Fruit fly (Drosophila melanogaster) whole organism, embryonic: ENCODE results near the gene CG1998.

Source experiments
- Adf1 ChIP-seq: fragments of 200-800 bp; sonication (Bioruptor generic); IDR thresholded peaks from 2 replicates; pipeline ENCODE4 v1.3.6; 2022; ENCODE audit warnings: missing biosample characterization, missing genetic modification characterization
- Bdp1 ChIP-seq: fragments of 200-800 bp; sonication (Bioruptor generic); optimal IDR thresholded peaks from 3 replicates; lab custom pipeline; 2016; ENCODE audit warnings: missing biosample characterization, missing genetic modification characterization
- CG10654 ChIP-seq: fragments of 200-800 bp; sonication (Bioruptor generic); optimal IDR thresholded peaks from 2 replicates; lab custom pipeline; 2016; ENCODE audit warnings: missing biosample characterization, missing genetic modification characterization
- CG13424 ChIP-seq: fragments of 200-800 bp; sonication (Bioruptor generic); optimal IDR thresholded peaks from 2 replicates; lab custom pipeline; 2019; ENCODE audit warnings: missing biosample characterization, mild to moderate bottlenecking, missing genetic modification characterization, moderate library complexity
- CG1602 ChIP-seq: fragments of 200-800 bp; sonication (Bioruptor generic); optimal IDR thresholded peaks from 3 replicates; lab custom pipeline; 2016; ENCODE audit warnings: missing biosample characterization, missing genetic modification characterization
- CG17912 ChIP-seq: fragments of 200-800 bp; sonication (Bioruptor generic); optimal IDR thresholded peaks from 2 replicates; lab custom pipeline; 2018; ENCODE audit warnings: missing biosample characterization, mild to moderate bottlenecking, missing genetic modification characterization
- CG2120 ChIP-seq: fragments of 200-800 bp; sonication (Bioruptor generic); optimal IDR thresholded peaks from 3 replicates; lab custom pipeline; 2016; ENCODE audit warnings: missing biosample characterization, missing genetic modification characterization
- CG3065 ChIP-seq: fragments of 200-800 bp; sonication (Bioruptor generic); optimal IDR thresholded peaks from 2 replicates; lab custom pipeline; 2016; ENCODE audit warnings: missing biosample characterization, missing genetic modification characterization
- CG5953 ChIP-seq: fragments of 200-800 bp; sonication (Bioruptor generic); IDR thresholded peaks from 2 replicates; pipeline ENCODE4 v1.3.6; 2022; ENCODE audit warnings: missing biosample characterization, missing genetic modification characterization
- CG6813 ChIP-seq: fragments of 200-800 bp; sonication (Bioruptor generic); optimal IDR thresholded peaks from 2 replicates; lab custom pipeline; 2017; ENCODE audit warnings: missing biosample characterization, missing genetic modification characterization, mild to moderate bottlenecking, moderate library complexity, missing genetic modification reagents
- CG7786 ChIP-seq: fragments of 200-800 bp; sonication (Bioruptor generic); optimal IDR thresholded peaks from 2 replicates; lab custom pipeline; 2016; ENCODE audit warnings: missing biosample characterization, missing genetic modification characterization
- CG9215 ChIP-seq: fragments of 200-800 bp; sonication (Bioruptor generic); IDR thresholded peaks from 2 replicates; pipeline ENCODE4 v1.3.6; 2022; ENCODE audit warnings: missing biosample characterization, missing genetic modification characterization
- CG9437 ChIP-seq: fragments of 200-800 bp; sonication (Bioruptor generic); optimal IDR thresholded peaks from 2 replicates; lab custom pipeline; 2018; ENCODE audit warnings: missing biosample characterization, mild to moderate bottlenecking, missing genetic modification characterization
- CTCF ChIP-seq: fragments of 200-800 bp; sonication (Bioruptor generic); optimal IDR thresholded peaks from 2 replicates; lab custom pipeline; 2017; ENCODE audit warnings: missing biosample characterization, mild to moderate bottlenecking, missing genetic modification characterization, moderate library complexity
- Doc3 ChIP-seq: fragments of 200-800 bp; sonication (Bioruptor generic); IDR thresholded peaks from 3 replicates; pipeline ENCODE4 v1.3.6; 2022; ENCODE audit warnings: missing biosample characterization, missing genetic modification characterization; ENCODE audit not compliant: partially characterized antibody
- E2f2 ChIP-seq: fragments of 200-800 bp; sonication (Bioruptor generic); IDR thresholded peaks from 2 replicates; pipeline ENCODE4 v1.3.6; 2022; ENCODE audit warnings: missing biosample characterization, missing genetic modification characterization
- Elba2 ChIP-seq: fragments of 200-800 bp; sonication (Bioruptor generic); optimal IDR thresholded peaks from 3 replicates; lab custom pipeline; 2016; ENCODE audit warnings: missing biosample characterization, missing genetic modification characterization
- GATAe ChIP-seq: fragments of 200-800 bp; sonication (Bioruptor generic); conservative IDR thresholded peaks from 2 replicates; pipeline ENCODE4 v1.3.6; 2022; ENCODE audit warnings: missing biosample characterization, missing genetic modification characterization
- Gsc ChIP-seq: fragments of 200-800 bp; sonication (Bioruptor generic); IDR thresholded peaks from 2 replicates; pipeline ENCODE4 v1.3.6; 2022; ENCODE audit warnings: missing biosample characterization, missing genetic modification characterization
- Hr51 ChIP-seq, 2 experiments: fragments of 200-800 bp; sonication (Bioruptor generic); optimal IDR thresholded peaks; 2 replicates in 1 of 2; 3 replicates in 1 of 2; lab custom pipeline; 2016 to 2018; ENCODE audit warnings: missing biosample characterization in 2 of 2, missing genetic modification characterization in 2 of 2, mild to moderate bottlenecking in 1 of 2, moderate library complexity in 1 of 2
- Lim3 ChIP-seq: fragments of 200-800 bp; sonication (Bioruptor generic); IDR thresholded peaks from 2 replicates; pipeline ENCODE4 v1.3.6; 2022; ENCODE audit warnings: missing biosample characterization, missing genetic modification characterization
- Mad ChIP-seq: fragments of 200-800 bp; sonication (Bioruptor generic); optimal IDR thresholded peaks from 2 replicates; lab custom pipeline; 2016; ENCODE audit warnings: missing biosample characterization, missing genetic modification characterization
- Myb ChIP-seq: fragments of 200-800 bp; sonication (Bioruptor generic); optimal IDR thresholded peaks from 2 replicates; lab custom pipeline; 2016; ENCODE audit warnings: missing biosample characterization, missing genetic modification characterization
- NC2β ChIP-seq: fragments of 200-800 bp; sonication (Bioruptor generic); optimal IDR thresholded peaks from 2 replicates; lab custom pipeline; 2016; ENCODE audit warnings: missing biosample characterization, missing genetic modification characterization
- Neu2 ChIP-seq: fragments of 200-800 bp; sonication (Bioruptor generic); optimal IDR thresholded peaks from 3 replicates; lab custom pipeline; 2016; ENCODE audit warnings: missing biosample characterization, missing genetic modification characterization, borderline replicate concordance
- Nf-YA ChIP-seq: fragments of 200-800 bp; sonication (Bioruptor generic); IDR thresholded peaks from 2 replicates; pipeline ENCODE4 v1.3.6; 2022; ENCODE audit warnings: missing biosample characterization, missing genetic modification characterization
- Oli ChIP-seq: fragments of 200-800 bp; sonication (Bioruptor generic); optimal IDR thresholded peaks from 2 replicates; lab custom pipeline; 2018; ENCODE audit warnings: missing biosample characterization, mild to moderate bottlenecking, missing genetic modification characterization, moderate library complexity
- Opbp ChIP-seq: fragments of 200-800 bp; sonication (Bioruptor generic); IDR thresholded peaks from 3 replicates; pipeline ENCODE4 v1.3.6; 2022; ENCODE audit warnings: missing biosample characterization, missing genetic modification characterization; ENCODE audit not compliant: partially characterized antibody
- Optix ChIP-seq: fragments of 200-800 bp; sonication (Bioruptor generic); IDR thresholded peaks from 3 replicates; pipeline ENCODE4 v1.3.6; 2022; ENCODE audit warnings: missing biosample characterization, missing genetic modification characterization
- Rx ChIP-seq: fragments of 200-800 bp; sonication (Bioruptor generic); IDR thresholded peaks from 2 replicates; pipeline ENCODE4 v1.3.6; 2022; ENCODE audit warnings: missing biosample characterization, missing genetic modification characterization
- Sox102F ChIP-seq: fragments of 200-800 bp; sonication (Bioruptor generic); optimal IDR thresholded peaks from 2 replicates; lab custom pipeline; 2018; ENCODE audit warnings: missing biosample characterization, mild to moderate bottlenecking, missing genetic modification characterization, moderate library complexity
- Sry-β ChIP-seq: fragments of 200-800 bp; sonication (Bioruptor generic); optimal IDR thresholded peaks from 2 replicates; lab custom pipeline; 2018; ENCODE audit warnings: missing biosample characterization, mild to moderate bottlenecking, missing genetic modification characterization, moderate library complexity
- Usf ChIP-seq: fragments of 200-800 bp; sonication (Bioruptor generic); optimal IDR thresholded peaks from 2 replicates; lab custom pipeline; 2017; ENCODE audit warnings: missing genotype, missing biosample characterization, missing genetic modification characterization
- bab2 ChIP-seq: fragments of 200-800 bp; sonication (Bioruptor generic); optimal IDR thresholded peaks from 2 replicates; lab custom pipeline; 2016; ENCODE audit warnings: missing biosample characterization, missing genetic modification characterization
- disco-r ChIP-seq: fragments of 200-800 bp; sonication (Bioruptor generic); optimal IDR thresholded peaks from 2 replicates; lab custom pipeline; 2016; ENCODE audit warnings: missing biosample characterization, missing genetic modification characterization
- dm ChIP-seq: fragments of 200-800 bp; sonication (Bioruptor generic); optimal IDR thresholded peaks from 3 replicates; lab custom pipeline; 2016; ENCODE audit warnings: missing biosample characterization, missing genetic modification characterization
- h ChIP-seq: fragments of >200 bp; optimal IDR thresholded peaks from 2 replicates; lab custom pipeline; 2017
- jumu ChIP-seq: fragments of 200-800 bp; sonication (Bioruptor generic); optimal IDR thresholded peaks from 3 replicates; lab custom pipeline; 2016; ENCODE audit warnings: missing biosample characterization, missing genetic modification characterization
- lab ChIP-seq: fragments of 200-800 bp; sonication (Bioruptor generic); optimal IDR thresholded peaks from 3 replicates; lab custom pipeline; 2017; ENCODE audit warnings: missing biosample characterization, missing genetic modification characterization, mild to moderate bottlenecking, moderate library complexity, missing genetic modification reagents
- lbe ChIP-seq: fragments of 200-800 bp; sonication (Bioruptor generic); optimal IDR thresholded peaks from 2 replicates; lab custom pipeline; 2016; ENCODE audit warnings: missing biosample characterization, mild to moderate bottlenecking, missing genetic modification characterization
- nerfin-1 ChIP-seq: fragments of 200-800 bp; sonication (Bioruptor generic); optimal IDR thresholded peaks from 3 replicates; lab custom pipeline; 2019; ENCODE audit warnings: missing biosample characterization, mild to moderate bottlenecking, missing genetic modification characterization, moderate library complexity
- nerfin-2 ChIP-seq: fragments of 200-800 bp; sonication (Bioruptor generic); IDR thresholded peaks from 2 replicates; pipeline ENCODE4 v1.3.6; 2022; ENCODE audit warnings: missing biosample characterization, missing genetic modification characterization; ENCODE audit not compliant: partially characterized antibody
- nom ChIP-seq: fragments of 200-800 bp; sonication (Bioruptor generic); optimal IDR thresholded peaks from 2 replicates; lab custom pipeline; 2017; ENCODE audit warnings: missing biosample characterization, missing genetic modification characterization, mild to moderate bottlenecking, moderate library complexity, missing genetic modification reagents
- prd ChIP-seq, 3 experiments: fragments of >200 bp in 2 of 3; fragments of 200-800 bp in 1 of 3; sonication (Bioruptor generic) in 1 of 3; optimal IDR thresholded peaks in 2 of 3; IDR thresholded peaks in 1 of 3; 2 replicates in 2 of 3; 3 replicates in 1 of 3; pipeline versions ENCODE4 v1.3.6 to Lab custom; 2017 to 2022; ENCODE audit warnings: missing biosample characterization in 1 of 3, missing genetic modification characterization in 1 of 3
- sr ChIP-seq: fragments of 200-800 bp; sonication (Bioruptor generic); IDR thresholded peaks from 3 replicates; pipeline ENCODE4 v1.3.6; 2022; ENCODE audit warnings: missing biosample characterization, missing genetic modification characterization
- tio ChIP-seq: fragments of 200-800 bp; sonication (Bioruptor generic); optimal IDR thresholded peaks from 2 replicates; lab custom pipeline; 2017; ENCODE audit warnings: missing biosample characterization, missing genetic modification characterization, inconsistent platforms
- unc-4 ChIP-seq: fragments of 200-800 bp; sonication (Bioruptor generic); IDR thresholded peaks from 2 replicates; pipeline ENCODE4 v1.3.6; 2022; ENCODE audit warnings: missing biosample characterization, missing genetic modification characterization; ENCODE audit not compliant: partially characterized antibody
- zen ChIP-seq: fragments of 200-800 bp; sonication (Bioruptor generic); optimal IDR thresholded peaks from 3 replicates; lab custom pipeline; 2018; ENCODE audit warnings: missing biosample characterization, mild to moderate bottlenecking, missing genetic modification characterization, moderate library complexity

The CG1998 gene

dm6 chrX:13403962-13404830, 8.7 kb downstream of the CG1998 start, which contains the start of gene GstT4 (continued):
- TF ChIP-seq lbe (GFP tag; lab: Kevin White, UChicago) (peak; percentile 81), Myb (GFP tag; lab: Kevin White, UChicago) (peak; percentile 67), Sry-β (GFP tag; lab: Kevin White, UChicago) (no peak), bab2 (GFP tag; lab: Kevin White, UChicago) (peak; percentile 0), Gsc (GFP tag; lab: Robert Waterston, UW) (no peak), Hr51 (GFP tag; optimal IDR thresholded peaks at IDR 0.05; lab: Kevin White, UChicago) (peak; percentile 22 to 23), CG13424 (tag; lab: Kevin White, UChicago) (peak; percentile 48), Rx (GFP tag; lab: Robert Waterston, UW) (0 out of 2 replicates have a peak, but pooled peaks have one; percentile 2), unc-4 (no peak), Lim3 (GFP tag; lab: Robert Waterston, UW) (no peak), CG5953 (GFP tag; lab: Robert Waterston, UW) (peak; percentile 42; the same call in 1 of the 2 replicates), GATAe (GFP tag; lab: Robert Waterston, UW) (no peak), tio (GFP tag; lab: Kevin White, UChicago) (peak; percentile 66), CG2120 (GFP tag; lab: Kevin White, UChicago) (peak; percentile 80), CG3065 (peak; percentile 39), E2f2 (GFP tag; lab: Robert Waterston, UW) (peak; percentile 22; the same call in 1 of the 2 replicates), nerfin-1 (tag; lab: Kevin White, UChicago) (peak; percentile 12), Bdp1 (GFP tag; lab: Kevin White, UChicago) (no peak), CG1602 (peak; percentile 42), CG10654 (GFP tag; lab: Kevin White, UChicago) (peak; percentile 40), CG9437 (peak; percentile 72), Optix (0 out of 3 replicates have a peak, but pooled peaks have one; percentile 5), Sox102F (GFP tag; lab: Kevin White, UChicago) (peak; percentile 40), Adf1 (GFP tag; lab: Robert Waterston, UW) (peak; percentile 96), dm (GFP tag; lab: Kevin White, UChicago) (peak; percentile 37), CG9215 (peak; percentile 54), NC2β (GFP tag; lab: Kevin White, UChicago) (no peak), nom (GFP tag; lab: Kevin White, UChicago) (peak; percentile 99), disco-r (GFP tag; lab: Kevin White, UChicago) (peak; percentile 3), Doc3 (GFP tag; lab: Robert Waterston, UW) (no peak), sr (no peak; the same call in 2 of the 3 replicates), Opbp (GFP tag; lab: Robert Waterston, UW) (0 out of 3 replicates have a peak, but pooled peaks have one; percentile 30), CTCF (GFP tag; lab: Kevin White, UChicago) (no peak), zen (no peak), jumu (GFP tag; lab: Kevin White, UChicago) (peak; percentile 40), Usf (GFP tag; lab: Kevin White, UChicago) (no peak), Neu2 (no peak), Mad (GFP tag; lab: Kevin White, UChicago) (no peak), CG7786 (peak; percentile 86), Nf-YA (GFP tag; lab: Robert Waterston, UW) (no peak), lab (GFP tag; lab: Kevin White, UChicago) (peak; percentile 2), h (lab: Kevin White, UChicago) (no peak), CG6813 (GFP tag; lab: Kevin White, UChicago) (peak; percentile 1), prd (optimal IDR thresholded peaks at IDR 0.05; lab: Kevin White, UChicago) (no peak), prd (GFP tag; IDR thresholded peaks at IDR 0.05; lab: Robert Waterston, UW) (peak; percentile 43; the same call in 1 of the 3 replicates), nerfin-2 (GFP tag; lab: Robert Waterston, UW) (no peak), Elba2 (GFP tag; lab: Kevin White, UChicago) (no peak), CG17912 (no peak), Oli (tag; lab: Kevin White, UChicago) (peak; percentile 54)
